Worm (Caenorhabditis elegans) whole organism, young adult: Measurements from ENCODE around the gene Y82E9BR.8.
A peak's percentile ranks its signal among the peaks of the same experiment; 100 is the strongest.

Experiments used
- B0035.1 ChIP-seq: sonication (generic microtip); optimal IDR thresholded peaks from 2 replicates; lab custom pipeline; 2016; ENCODE audit warnings: missing genetic modification characterization, mild to moderate bottlenecking, missing compliant biosample characterization, missing genotype, missing genetic modification reagents
- B0261.1 ChIP-seq: sonication (generic microtip); optimal IDR thresholded peaks from 2 replicates; lab custom pipeline; 2016; ENCODE audit warnings: mild to moderate bottlenecking, missing genetic modification characterization, moderate library complexity, missing compliant biosample characterization
- Y53F4B.3 ChIP-seq: fragments of 200-800 bp; sonication (Bioruptor generic); IDR thresholded peaks from 2 replicates; pipeline ENCODE4 v1.3.6; 2022; ENCODE audit warnings: missing genetic modification reagents, missing genetic modification characterization, missing compliant biosample characterization
- atf-7 ChIP-seq: sonication (generic microtip); optimal IDR thresholded peaks from 2 replicates; lab custom pipeline; 2017; ENCODE audit warnings: mild to moderate bottlenecking, missing genetic modification characterization, missing compliant biosample characterization
- cebp-1 ChIP-seq, 2 experiments: fragments of 200-800 bp in 1 of 2; sonication (Bioruptor generic) in 1 of 2; sonication (generic microtip) in 1 of 2; IDR thresholded peaks in 1 of 2; optimal IDR thresholded peaks in 1 of 2; 2 replicates each; pipeline versions ENCODE4 v1.3.6 to Lab custom; 2017 to 2022; ENCODE audit warnings: missing compliant biosample characterization in 2 of 2, missing genetic modification characterization in 2 of 2, mild to moderate bottlenecking in 1 of 2, missing genetic modification reagents in 1 of 2, moderate library complexity in 1 of 2
- hmg-1.2 ChIP-seq: fragments of 200-800 bp; sonication (Bioruptor generic); IDR thresholded peaks from 2 replicates; pipeline ENCODE4 v1.3.6; 2022; ENCODE audit warnings: missing genetic modification reagents, missing genetic modification characterization, missing compliant biosample characterization
- nhr-80 ChIP-seq: sonication (generic microtip); optimal IDR thresholded peaks from 2 replicates; lab custom pipeline; 2016; ENCODE audit warnings: missing genetic modification characterization, missing compliant biosample characterization

The Y82E9BR.8 gene

ce11 chrIII:1308209-1308608 lies 49.7 kb downstream of the Y82E9BR.8 start, which contains the start of gene fbxa-79:
Gene fbxa-79 (minus strand): TSS chrIII:1308294.
- TF ChIP-seq B0261.1 (no peak), Y53F4B.3 (GFP tag; lab: Robert Waterston, UW) (no peak), nhr-80 (tag; lab: Kevin White, UChicago) (peak; percentile 36), atf-7 (tag; lab: Kevin White, UChicago) (no peak), cebp-1 (GFP tag; IDR thresholded peaks at IDR 0.05; lab: Robert Waterston, UW) (peak; percentile 91), cebp-1 (tag; optimal IDR thresholded peaks at IDR 0.05; lab: Kevin White, UChicago) (peak; percentile 93)
- TF ChIP-seq, all 124 proteins: peak for 2

DNA sequence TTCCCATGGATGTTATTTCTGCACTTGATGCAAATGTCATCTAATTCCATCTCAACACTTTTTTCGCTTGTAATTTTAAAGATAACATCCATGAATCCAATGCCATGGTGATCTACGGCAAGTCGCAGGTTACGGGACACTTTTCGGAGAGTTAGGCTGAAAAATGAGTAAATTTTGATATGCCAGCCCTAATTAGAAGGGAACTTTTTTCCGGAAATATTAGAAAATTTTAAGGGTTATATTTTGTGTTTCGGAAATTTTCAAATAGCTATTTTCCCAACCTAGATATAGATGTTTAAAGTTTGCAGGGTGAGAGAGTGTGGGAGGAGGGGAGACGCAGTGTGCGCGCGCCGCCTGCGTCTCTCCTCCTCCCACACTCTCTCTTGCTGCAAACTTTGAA lies 50.5 kb downstream of the Y82E9BR.8 start:
- no peak for TF ChIP-seq B0035.1 (tag; lab: Kevin White, UChicago)
- peak; percentile 84 for TF ChIP-seq hmg-1.2
